Fruit fly (Drosophila melanogaster) whole organism, prepupa: ENCODE results near the gene Cyp4d20.

Experiments used
- Blimp-1 ChIP-seq: fragments of 200-800 bp; sonication (Bioruptor generic); optimal IDR thresholded peaks from 3 replicates; lab custom pipeline; 2017; ENCODE audit warnings: missing biosample characterization, missing genetic modification characterization, mild to moderate bottlenecking, moderate library complexity, missing genetic modification reagents
- CG10631 ChIP-seq: fragments of 200-800 bp; sonication (Bioruptor generic); optimal IDR thresholded peaks from 2 replicates; lab custom pipeline; 2016; ENCODE audit warnings: missing biosample characterization, missing genetic modification characterization
- CG11762 ChIP-seq: fragments of 200-800 bp; sonication (Bioruptor generic); optimal IDR thresholded peaks from 3 replicates; lab custom pipeline; 2016; ENCODE audit warnings: missing biosample characterization, missing genetic modification characterization; ENCODE audit not compliant: insufficient read depth
- CG1621 ChIP-seq: fragments of 200-800 bp; sonication (Bioruptor generic); optimal IDR thresholded peaks from 3 replicates; lab custom pipeline; 2018; ENCODE audit warnings: missing biosample characterization, mild to moderate bottlenecking, missing genetic modification characterization
- CG16779 ChIP-seq: fragments of 200-800 bp; sonication (Bioruptor generic); optimal IDR thresholded peaks from 3 replicates; lab custom pipeline; 2017; ENCODE audit warnings: missing biosample characterization, mild to moderate bottlenecking, missing genetic modification characterization
- CG32006 ChIP-seq: fragments of 200-800 bp; sonication (Bioruptor generic); optimal IDR thresholded peaks from 3 replicates; lab custom pipeline; 2017; ENCODE audit warnings: missing biosample characterization, mild to moderate bottlenecking, missing genetic modification characterization
- CG34406 ChIP-seq: fragments of 200-800 bp; sonication (Bioruptor generic); optimal IDR thresholded peaks from 3 replicates; lab custom pipeline; 2016; ENCODE audit warnings: missing biosample characterization, missing genetic modification characterization
- CG3919 ChIP-seq: fragments of 200-800 bp; sonication (Bioruptor generic); optimal IDR thresholded peaks from 3 replicates; lab custom pipeline; 2016; ENCODE audit warnings: missing biosample characterization, missing genetic modification characterization
- CG4318 ChIP-seq: fragments of 200-800 bp; sonication (Bioruptor generic); optimal IDR thresholded peaks from 3 replicates; lab custom pipeline; 2017; ENCODE audit warnings: missing biosample characterization, mild to moderate bottlenecking, missing genetic modification characterization
- CG6163 ChIP-seq: fragments of 200-800 bp; sonication (Bioruptor generic); IDR thresholded peaks from 3 replicates; pipeline ENCODE4 v1.3.6; 2022; ENCODE audit warnings: missing biosample characterization, missing genetic modification characterization
- CG6276 ChIP-seq: fragments of 200-800 bp; sonication (Bioruptor generic); optimal IDR thresholded peaks from 2 replicates; lab custom pipeline; 2017; ENCODE audit warnings: missing biosample characterization, mild to moderate bottlenecking, missing genetic modification characterization
- CG6792 ChIP-seq: fragments of 200-800 bp; sonication (Bioruptor generic); optimal IDR thresholded peaks from 3 replicates; lab custom pipeline; 2016; ENCODE audit warnings: missing biosample characterization, missing genetic modification characterization
- CG6808 ChIP-seq: fragments of 200-800 bp; sonication (Bioruptor generic); optimal IDR thresholded peaks from 3 replicates; lab custom pipeline; 2017; ENCODE audit warnings: missing biosample characterization, missing genetic modification characterization, mild to moderate bottlenecking, moderate library complexity, missing genetic modification reagents
- CG6854 ChIP-seq: fragments of 200-800 bp; sonication (Bioruptor generic); optimal IDR thresholded peaks from 2 replicates; lab custom pipeline; 2017; ENCODE audit warnings: missing biosample characterization, mild to moderate bottlenecking, missing genetic modification characterization
- CG8319 ChIP-seq: fragments of 200-800 bp; sonication (Bioruptor generic); optimal IDR thresholded peaks from 3 replicates; lab custom pipeline; 2016; ENCODE audit warnings: missing biosample characterization, missing genetic modification characterization
- CG8632 ChIP-seq: fragments of 200-800 bp; sonication (Bioruptor generic); optimal IDR thresholded peaks from 3 replicates; lab custom pipeline; 2016; ENCODE audit warnings: missing biosample characterization, missing genetic modification characterization
- Eip75B ChIP-seq: fragments of 200-800 bp; sonication (Bioruptor generic); optimal IDR thresholded peaks from 3 replicates; lab custom pipeline; 2016; ENCODE audit warnings: missing biosample characterization, missing genetic modification characterization
- Eip78C ChIP-seq: fragments of 200-800 bp; sonication (Bioruptor generic); peaks from one replicate; lab custom pipeline; 2016; ENCODE audit warnings: missing biosample characterization, missing genetic modification characterization
- Eip93F ChIP-seq: fragments of 200-800 bp; sonication (Bioruptor generic); optimal IDR thresholded peaks from 2 replicates; lab custom pipeline; 2016; ENCODE audit warnings: missing biosample characterization, mild to moderate bottlenecking, missing genetic modification characterization
- Ets21C ChIP-seq: fragments of 200-800 bp; sonication (Bioruptor generic); optimal IDR thresholded peaks from 3 replicates; lab custom pipeline; 2016; ENCODE audit warnings: missing biosample characterization, missing genetic modification characterization
- Hr38 ChIP-seq: sonication (Bioruptor generic); optimal IDR thresholded peaks from 2 replicates; lab custom pipeline; 2016; ENCODE audit warnings: missing biosample characterization, missing genetic modification characterization
- Hr4 ChIP-seq: fragments of 200-800 bp; sonication (Bioruptor generic); optimal IDR thresholded peaks from 3 replicates; lab custom pipeline; 2016; ENCODE audit warnings: missing biosample characterization, missing genetic modification characterization
- Lpt ChIP-seq: fragments of 200-800 bp; sonication (Bioruptor generic); optimal IDR thresholded peaks from 3 replicates; lab custom pipeline; 2016; ENCODE audit warnings: missing biosample characterization, missing genetic modification characterization
- Met ChIP-seq: fragments of 200-800 bp; sonication (Bioruptor generic); optimal IDR thresholded peaks from 3 replicates; lab custom pipeline; 2016; ENCODE audit warnings: missing biosample characterization, missing genetic modification characterization
- Sox102F ChIP-seq: fragments of 200-800 bp; sonication (Bioruptor generic); optimal IDR thresholded peaks from 2 replicates; lab custom pipeline; 2016; ENCODE audit warnings: missing biosample characterization, mild to moderate bottlenecking, missing genetic modification characterization
- Sox14 ChIP-seq: fragments of 200-800 bp; sonication (Bioruptor generic); optimal IDR thresholded peaks from 3 replicates; lab custom pipeline; 2016; ENCODE audit warnings: missing biosample characterization, missing genetic modification characterization
- achi ChIP-seq: fragments of 200-800 bp; sonication (Bioruptor generic); optimal IDR thresholded peaks from 3 replicates; lab custom pipeline; 2016; ENCODE audit warnings: missing biosample characterization, missing genetic modification characterization
- acj6 ChIP-seq: fragments of 200-800 bp; sonication (Bioruptor generic); optimal IDR thresholded peaks from 3 replicates; lab custom pipeline; 2016; ENCODE audit warnings: missing biosample characterization, missing genetic modification characterization
- cyc ChIP-seq: fragments of 200-800 bp; sonication (Bioruptor generic); optimal IDR thresholded peaks from 3 replicates; lab custom pipeline; 2016; ENCODE audit warnings: missing biosample characterization, missing genetic modification characterization
- eg ChIP-seq: fragments of 200-800 bp; sonication (Bioruptor generic); IDR thresholded peaks from 3 replicates; pipeline ENCODE4 v1.3.6; 2022; ENCODE audit warnings: missing biosample characterization, missing genetic modification characterization
- esn ChIP-seq: fragments of 200-800 bp; sonication (Bioruptor generic); optimal IDR thresholded peaks from 2 replicates; lab custom pipeline; 2016; ENCODE audit warnings: missing biosample characterization, mild to moderate bottlenecking, missing genetic modification characterization, moderate library complexity
- fd59A ChIP-seq: fragments of 200-800 bp; sonication (Bioruptor generic); optimal IDR thresholded peaks from 2 replicates; lab custom pipeline; 2017; ENCODE audit warnings: missing biosample characterization, mild to moderate bottlenecking, missing genetic modification characterization, missing genetic modification reagents
- fd85E ChIP-seq: fragments of 200-800 bp; sonication (Bioruptor generic); optimal IDR thresholded peaks from 3 replicates; lab custom pipeline; 2016; ENCODE audit warnings: missing biosample characterization, missing genetic modification characterization
- fkh ChIP-seq: fragments of 200-800 bp; sonication (Bioruptor generic); optimal IDR thresholded peaks from 3 replicates; lab custom pipeline; 2017; ENCODE audit warnings: missing biosample characterization, mild to moderate bottlenecking, missing genetic modification characterization, moderate library complexity
- net ChIP-seq: fragments of 200-800 bp; sonication (Bioruptor generic); optimal IDR thresholded peaks from 3 replicates; lab custom pipeline; 2016; ENCODE audit warnings: missing biosample characterization, missing genetic modification characterization
- pdm3 ChIP-seq: fragments of 200-800 bp; sonication (Bioruptor generic); optimal IDR thresholded peaks from 3 replicates; lab custom pipeline; 2016; ENCODE audit warnings: missing biosample characterization, missing genetic modification characterization
- salr ChIP-seq, 2 experiments: fragments of 200-800 bp; sonication (Bioruptor generic); optimal IDR thresholded peaks; 3 replicates each; lab custom pipeline; 2016 to 2018; ENCODE audit warnings: missing biosample characterization in 2 of 2, missing genetic modification characterization in 2 of 2, mild to moderate bottlenecking in 1 of 2
- spab ChIP-seq: fragments of 200-800 bp; sonication (Bioruptor generic); optimal IDR thresholded peaks from 2 replicates; lab custom pipeline; 2017; ENCODE audit warnings: missing biosample characterization, mild to moderate bottlenecking, missing genetic modification characterization, missing genetic modification reagents
- ss ChIP-seq, 2 experiments: fragments of 200-800 bp; sonication (Bioruptor generic); optimal IDR thresholded peaks; 2 replicates in 1 of 2; 3 replicates in 1 of 2; lab custom pipeline; 2017 to 2018; ENCODE audit warnings: mild to moderate bottlenecking in 2 of 2, missing biosample characterization in 2 of 2, missing genetic modification characterization in 2 of 2, moderate library complexity in 1 of 2
- svp ChIP-seq: fragments of 200-800 bp; sonication (Bioruptor generic); peaks from one replicate; lab custom pipeline; 2016; ENCODE audit warnings: missing biosample characterization, missing genetic modification characterization
- topi ChIP-seq: fragments of 200-800 bp; sonication (Bioruptor generic); optimal IDR thresholded peaks from 3 replicates; lab custom pipeline; 2016; ENCODE audit warnings: missing biosample characterization, missing genetic modification characterization

Gene Cyp4d20

DNA sequence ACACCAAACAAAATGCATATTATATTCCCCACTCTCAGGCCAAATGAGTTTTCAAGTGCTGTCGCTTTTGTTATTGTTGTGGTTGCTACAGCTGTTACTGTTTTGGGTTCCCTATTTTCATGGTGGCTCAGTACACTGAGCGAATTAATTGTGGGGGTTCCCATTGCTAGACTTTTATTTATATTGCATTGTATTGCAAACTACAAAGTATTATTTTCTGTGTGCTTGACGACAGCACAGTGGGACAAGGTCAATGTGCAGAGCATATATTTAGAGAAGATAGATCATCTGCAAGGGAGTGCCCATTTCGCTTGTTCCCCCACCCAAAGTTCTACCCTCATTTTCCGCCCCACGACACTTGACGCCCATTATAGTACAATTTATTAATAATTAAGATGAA is 8.2 kb upstream of the Cyp4d20 start (continued):
- TF ChIP-seq CG1621 (no peak), CG6276 (GFP tag; lab: Kevin White, UChicago) (peak; percentile 37), net (peak; percentile 43), CG32006 (GFP tag; lab: Kevin White, UChicago) (peak; percentile 50), Eip75B (GFP tag; lab: Kevin White, UChicago) (peak; percentile 11), CG16779 (tag; lab: Kevin White, UChicago) (no peak), Sox102F (GFP tag; lab: Kevin White, UChicago) (no peak), CG3919 (peak; percentile 64), pdm3 (GFP tag; lab: Kevin White, UChicago) (peak; percentile 35), eg (0 out of 3 replicates have a peak, but pooled peaks have one; percentile 30), cyc (GFP tag; lab: Kevin White, UChicago) (peak; percentile 42), CG4318 (GFP tag; lab: Kevin White, UChicago) (peak; percentile 26), topi (GFP tag; lab: Kevin White, UChicago) (peak; percentile 26), CG6854 (GFP tag; lab: Kevin White, UChicago) (no peak)

DNA sequence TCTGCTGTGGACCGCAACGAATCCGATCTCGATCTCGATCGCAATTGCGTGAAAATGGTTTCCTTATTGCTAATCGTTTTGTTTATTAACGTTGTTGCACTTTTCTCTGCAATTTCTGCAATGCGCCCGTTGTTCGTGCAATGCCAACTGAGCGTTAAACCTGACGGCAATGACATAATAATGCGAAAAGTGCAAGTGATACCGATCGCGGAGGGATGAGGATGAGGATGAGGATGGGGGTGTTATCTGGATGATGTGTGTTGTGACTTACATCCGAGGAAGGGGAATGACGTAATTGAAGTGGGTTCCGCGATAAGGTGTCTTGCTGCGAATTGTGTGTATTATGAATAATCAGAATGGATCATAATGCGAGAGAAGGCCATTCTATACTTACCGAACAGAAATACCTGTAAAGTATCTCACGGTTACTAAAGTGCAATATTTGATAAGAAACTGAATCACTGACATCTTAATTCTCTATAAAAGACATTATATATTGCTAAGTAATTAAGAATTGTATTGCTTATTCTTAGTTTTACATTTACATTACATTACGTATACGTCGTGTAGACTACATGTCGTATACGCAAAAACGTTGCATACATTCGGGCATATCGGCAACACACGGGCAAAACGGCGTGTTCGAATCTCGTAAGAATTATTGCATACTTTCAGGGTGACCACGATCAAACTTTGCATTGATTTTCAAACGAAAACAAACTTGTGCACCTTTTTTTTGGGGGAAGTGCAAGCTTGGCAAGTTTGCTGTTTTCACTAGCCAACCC is 7.3 kb upstream of the Cyp4d20 start:
- 0 out of 3 replicates have a peak, but pooled peaks have one; percentile 41 for TF ChIP-seq CG6163 (GFP tag; lab: Robert Waterston, UW)
- no peak for TF ChIP-seq esn (GFP tag; lab: Kevin White, UChicago)
- peak; percentile 38 for TF ChIP-seq Blimp-1 (GFP tag; lab: Kevin White, UChicago)
- no peak for TF ChIP-seq CG11762 (GFP tag; lab: Kevin White, UChicago)
- TF ChIP-seq salr (GFP tag; optimal IDR thresholded peaks at IDR 0.05; lab: Kevin White, UChicago) = no peak
- TF ChIP-seq Eip78C (GFP tag; lab: Kevin White, UChicago) = peak; percentile 62
- no peak for TF ChIP-seq acj6 (GFP tag; lab: Kevin White, UChicago)
- peak; percentile 65 for TF ChIP-seq svp

DNA sequence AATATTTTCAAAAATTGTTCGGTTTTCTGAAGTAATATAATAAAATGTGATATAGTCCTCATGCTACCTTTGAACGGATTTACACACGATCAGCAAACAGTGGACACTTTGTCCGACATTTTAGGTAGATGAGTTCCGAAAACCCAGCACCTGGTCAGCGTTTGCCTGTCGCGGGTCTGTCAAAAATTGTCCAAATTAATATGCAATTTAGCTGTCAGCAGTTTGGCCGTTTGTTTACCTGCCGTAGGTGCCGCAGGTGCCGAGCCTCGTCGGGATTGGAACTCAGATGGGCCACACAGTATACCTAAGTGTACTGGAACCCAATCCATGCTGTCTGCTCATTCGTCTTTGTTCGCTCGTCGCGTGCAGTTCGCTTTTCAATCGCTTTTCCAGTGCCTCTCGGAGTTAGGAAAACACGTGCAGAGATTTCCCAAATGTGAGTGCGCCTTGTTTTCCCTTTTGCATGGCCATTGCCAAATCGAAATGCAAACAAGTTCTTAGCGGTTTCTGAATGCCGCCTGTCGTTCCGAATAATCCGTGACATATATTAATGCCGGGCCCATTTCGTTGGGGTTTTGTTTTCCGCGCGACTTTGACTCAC is 4.8 kb upstream of the Cyp4d20 start:
- TF ChIP-seq salr (GFP tag; optimal IDR thresholded peaks at IDR 0.05; lab: Kevin White, UChicago) (no peak), svp (no peak), CG8319 (GFP tag; lab: Kevin White, UChicago) (no peak), pdm3 (GFP tag; lab: Kevin White, UChicago) (no peak), cyc (GFP tag; lab: Kevin White, UChicago) (no peak), achi (no peak), Hr38 (no peak), CG11762 (GFP tag; lab: Kevin White, UChicago) (no peak), Eip75B (GFP tag; lab: Kevin White, UChicago) (no peak), Met (GFP tag; lab: Kevin White, UChicago) (no peak), net (no peak), Eip93F (GFP tag; lab: Kevin White, UChicago) (no peak), fd59A (GFP tag; lab: Kevin White, UChicago) (no peak), CG6808 (GFP tag; lab: Kevin White, UChicago) (no peak)

DNA sequence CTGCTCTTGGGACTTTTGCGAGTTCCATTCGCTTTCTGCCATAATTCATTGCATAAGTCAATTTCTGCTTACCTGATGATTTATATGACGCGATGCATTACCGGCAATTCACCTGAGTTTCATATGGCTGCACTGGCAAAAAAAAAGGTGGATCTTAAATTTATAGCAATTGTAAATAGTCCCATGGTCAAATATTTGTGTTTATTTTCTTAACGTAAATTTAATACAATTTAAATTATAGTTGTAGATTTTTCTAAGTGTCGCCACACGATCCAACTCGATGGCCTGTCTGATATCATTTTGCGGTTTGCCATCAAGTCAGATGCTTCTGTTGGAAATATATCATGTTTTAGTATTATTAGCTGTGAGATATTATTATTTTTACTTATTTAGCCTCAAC is 3.2 kb upstream of the Cyp4d20 start:
- TF ChIP-seq CG3919 = peak; percentile 65
- no peak for TF ChIP-seq fd85E (GFP tag; lab: Kevin White, UChicago)
- TF ChIP-seq CG6808 (GFP tag; lab: Kevin White, UChicago) = no peak
- no peak for TF ChIP-seq CG16779 (tag; lab: Kevin White, UChicago)
- no peak for TF ChIP-seq Ets21C (GFP tag; lab: Kevin White, UChicago)
- peak; percentile 25 for TF ChIP-seq Sox14 (GFP tag; lab: Kevin White, UChicago)
- peak; percentile 54 for TF ChIP-seq pdm3 (GFP tag; lab: Kevin White, UChicago)
- TF ChIP-seq spab (GFP tag; lab: Kevin White, UChicago) = peak; percentile 20
- peak; percentile 18 for TF ChIP-seq CG6792 (GFP tag; lab: Kevin White, UChicago)
- peak; percentile 70 for TF ChIP-seq eg
- peak; percentile 84 for TF ChIP-seq Eip78C (GFP tag; lab: Kevin White, UChicago)
- TF ChIP-seq CG10631 (GFP tag; lab: Kevin White, UChicago) = peak; percentile 23
- peak; percentile 12 for TF ChIP-seq CG4318 (GFP tag; lab: Kevin White, UChicago)
- TF ChIP-seq Lpt (GFP tag; lab: Kevin White, UChicago) = peak; percentile 54
- peak; percentile 8 for TF ChIP-seq CG8319 (GFP tag; lab: Kevin White, UChicago)
- TF ChIP-seq Hr4 = peak; percentile 65
- TF ChIP-seq CG11762 (GFP tag; lab: Kevin White, UChicago) = no peak
- TF ChIP-seq Eip75B (GFP tag; lab: Kevin White, UChicago) = no peak
- no peak for TF ChIP-seq CG8632 (GFP tag; lab: Kevin White, UChicago)
- TF ChIP-seq fkh = no peak
- peak; percentile 12 for TF ChIP-seq CG34406
- peak in 1 of 2 experiments; percentile 34 for TF ChIP-seq ss (GFP tag; optimal IDR thresholded peaks at IDR 0.05; lab: Kevin White, UChicago)
